Worm (Caenorhabditis elegans) whole organism, L1 larva: Measurements from ENCODE around the gene nhr-72.

ENCODE experiments used
- C04F5.9 ChIP-seq: sonication (generic microtip); optimal IDR thresholded peaks from 2 replicates; lab custom pipeline; 2016; ENCODE audit warnings: missing genetic modification characterization, missing compliant biosample characterization
- C16A3.4 ChIP-seq: fragments of 150-350 bp; optimal IDR thresholded peaks from 2 replicates; lab custom pipeline; 2014; ENCODE audit warnings: missing biosample characterization, missing genetic modification characterization
- F16B12.6 ChIP-seq: fragments of 150-350 bp; optimal IDR thresholded peaks from 2 replicates; lab custom pipeline; 2014; ENCODE audit warnings: missing biosample characterization, missing genetic modification characterization
- ama-1 ChIP-seq: fragments of 150-350 bp; optimal IDR thresholded peaks from 2 replicates; lab custom pipeline; 2014
- ceh-8 ChIP-seq: fragments of 200-800 bp; sonication (Bioruptor generic); optimal IDR thresholded peaks from 2 replicates; lab custom pipeline; 2018; ENCODE audit warnings: mild to moderate bottlenecking, missing genetic modification characterization, moderate library complexity, missing compliant biosample characterization
- ceh-88 ChIP-seq: fragments of 200-800 bp; sonication (Bioruptor generic); IDR thresholded peaks from 2 replicates; pipeline ENCODE4 v1.3.6; 2022; ENCODE audit warnings: missing genetic modification characterization, missing compliant biosample characterization
- ceh-90 ChIP-seq: sonication (generic microtip); optimal IDR thresholded peaks from 2 replicates; lab custom pipeline; 2016; ENCODE audit warnings: missing genetic modification characterization, missing compliant biosample characterization
- dsc-1 ChIP-seq: sonication (generic microtip); optimal IDR thresholded peaks from 2 replicates; lab custom pipeline; 2016; ENCODE audit warnings: mild to moderate bottlenecking, missing genetic modification characterization, missing compliant biosample characterization
- efl-3 ChIP-seq: fragments of 200-800 bp; sonication (Bioruptor generic); optimal IDR thresholded peaks from 2 replicates; lab custom pipeline; 2018; ENCODE audit warnings: mild to moderate bottlenecking, missing genetic modification characterization, missing compliant biosample characterization
- egl-13 ChIP-seq: sonication (generic microtip); optimal IDR thresholded peaks from 2 replicates; lab custom pipeline; 2016; ENCODE audit warnings: missing genotype, missing genetic modification reagents, missing genetic modification characterization, missing compliant biosample characterization
- elt-2 ChIP-seq: sonication (generic microtip); optimal IDR thresholded peaks from 2 replicates; lab custom pipeline; 2016; ENCODE audit warnings: missing genetic modification characterization, mild to moderate bottlenecking, inconsistent platforms, missing compliant biosample characterization, missing genetic modification reagents
- ets-5 ChIP-seq: fragments of 200-800 bp; sonication (Bioruptor generic); IDR thresholded peaks from 2 replicates; pipeline ENCODE4 v1.3.6; 2022; ENCODE audit warnings: missing genetic modification characterization, missing compliant biosample characterization
- fkh-4 ChIP-seq: sonication (generic microtip); optimal IDR thresholded peaks from 2 replicates; lab custom pipeline; 2016; ENCODE audit warnings: missing compliant biosample characterization, missing genetic modification characterization, borderline replicate concordance
- fkh-8 ChIP-seq: sonication (generic microtip); optimal IDR thresholded peaks from 2 replicates; lab custom pipeline; 2016; ENCODE audit warnings: mild to moderate bottlenecking, missing genetic modification characterization, missing compliant biosample characterization
- fos-1 ChIP-seq: fragments of 150-350 bp; optimal IDR thresholded peaks from 2 replicates; lab custom pipeline; 2014; ENCODE audit warnings: missing biosample characterization, missing genetic modification characterization
- grh-1 ChIP-seq: fragments of 200-800 bp; sonication (Bioruptor generic); IDR thresholded peaks from 2 replicates; pipeline ENCODE4 v1.3.6; 2022; ENCODE audit warnings: missing genetic modification reagents, missing genetic modification characterization, missing compliant biosample characterization
- hlh-4 ChIP-seq: sonication (generic microtip); optimal IDR thresholded peaks from 2 replicates; lab custom pipeline; 2016; ENCODE audit warnings: mild to moderate bottlenecking, missing genetic modification characterization, missing compliant biosample characterization
- hpl-2 ChIP-seq: fragments of 150-350 bp; optimal IDR thresholded peaks from 2 replicates; lab custom pipeline; 2014; ENCODE audit warnings: missing biosample characterization, missing genetic modification reagents, missing genetic modification characterization
- isw-1 ChIP-seq: fragments of 200-800 bp; sonication (Bioruptor generic); IDR thresholded peaks from 2 replicates; pipeline ENCODE4 v1.3.6; 2022; ENCODE audit warnings: missing genetic modification characterization, missing compliant biosample characterization
- jun-1 ChIP-seq: fragments of 150-350 bp; optimal IDR thresholded peaks from 2 replicates; lab custom pipeline; 2014; ENCODE audit warnings: missing biosample characterization, missing genetic modification reagents, missing genetic modification characterization
- lin-14 ChIP-seq: fragments of 200-800 bp; sonication (Bioruptor generic); optimal IDR thresholded peaks from 2 replicates; lab custom pipeline; 2018; ENCODE audit warnings: mild to moderate bottlenecking, missing genetic modification characterization, moderate library complexity, missing compliant biosample characterization
- lin-15B ChIP-seq: fragments of 150-350 bp; sonication (generic microtip); optimal IDR thresholded peaks from 3 replicates; lab custom pipeline; 2014; ENCODE audit warnings: missing biosample characterization, missing genetic modification characterization
- lin-39 ChIP-seq: fragments of 150-350 bp; optimal IDR thresholded peaks from 2 replicates; lab custom pipeline; 2014; ENCODE audit warnings: missing biosample characterization, missing genetic modification reagents, missing genetic modification characterization
- lsy-2 ChIP-seq, 2 experiments: fragments of 150-350 bp; optimal IDR thresholded peaks; 2 replicates each; lab custom pipeline; 2014; ENCODE audit warnings: missing biosample characterization in 2 of 2, missing genetic modification characterization in 2 of 2
- mab-9 ChIP-seq: fragments of 200-800 bp; sonication (Bioruptor generic); IDR thresholded peaks from 2 replicates; pipeline ENCODE4 v1.3.6; 2022; ENCODE audit warnings: missing genetic modification reagents, missing genetic modification characterization, missing compliant biosample characterization
- mdl-1 ChIP-seq, 2 experiments: fragments of 150-350 bp; optimal IDR thresholded peaks; 2 replicates each; lab custom pipeline; 2014 to 2017; ENCODE audit warnings: missing biosample characterization in 2 of 2, missing genetic modification characterization in 2 of 2, inconsistent platforms in 1 of 2
- mef-2 ChIP-seq: fragments of 150-350 bp; optimal IDR thresholded peaks from 2 replicates; lab custom pipeline; 2014; ENCODE audit warnings: missing biosample characterization, missing genetic modification characterization
- nhr-11 ChIP-seq: fragments of 150-350 bp; optimal IDR thresholded peaks from 2 replicates; lab custom pipeline; 2014; ENCODE audit warnings: missing biosample characterization, missing genetic modification characterization
- nhr-12 ChIP-seq: sonication (generic microtip); optimal IDR thresholded peaks from 2 replicates; lab custom pipeline; 2017; ENCODE audit warnings: missing biosample characterization, missing genetic modification characterization
- nhr-19 ChIP-seq: fragments of 200-800 bp; sonication (Bioruptor generic); conservative IDR thresholded peaks from 2 replicates; pipeline ENCODE4 v1.3.6; 2022; ENCODE audit warnings: missing genetic modification characterization, missing compliant biosample characterization
- nhr-20 ChIP-seq: sonication (generic microtip); optimal IDR thresholded peaks from 2 replicates; lab custom pipeline; 2016; ENCODE audit warnings: mild to moderate bottlenecking, missing genetic modification characterization, missing compliant biosample characterization
- nhr-237 ChIP-seq: fragments of 150-350 bp; optimal IDR thresholded peaks from 2 replicates; lab custom pipeline; 2014; ENCODE audit warnings: missing biosample characterization, missing genetic modification characterization
- nhr-47 ChIP-seq: sonication (generic microtip); optimal IDR thresholded peaks from 2 replicates; lab custom pipeline; 2016; ENCODE audit warnings: mild to moderate bottlenecking, missing genetic modification characterization, moderate library complexity, missing compliant biosample characterization
- nhr-71 ChIP-seq: sonication (generic microtip); optimal IDR thresholded peaks from 2 replicates; lab custom pipeline; 2016; ENCODE audit warnings: mild to moderate bottlenecking, missing genetic modification characterization, moderate library complexity, missing compliant biosample characterization
- nhr-76 ChIP-seq: sonication (generic microtip); optimal IDR thresholded peaks from 2 replicates; lab custom pipeline; 2017; ENCODE audit warnings: missing biosample characterization, missing genetic modification characterization
- nhr-77 ChIP-seq: fragments of 150-350 bp; optimal IDR thresholded peaks from 2 replicates; lab custom pipeline; 2014; ENCODE audit warnings: missing biosample characterization, missing genetic modification characterization
- nhr-84 ChIP-seq: sonication (generic microtip); optimal IDR thresholded peaks from 2 replicates; lab custom pipeline; 2017; ENCODE audit warnings: missing biosample characterization, missing genetic modification characterization
- nhr-85 ChIP-seq: sonication (generic microtip); peaks from one replicate; lab custom pipeline; 2016; ENCODE audit warnings: missing genetic modification characterization, inconsistent platforms, missing compliant biosample characterization
- nhr-90 ChIP-seq: sonication (generic microtip); optimal IDR thresholded peaks from 2 replicates; lab custom pipeline; 2016; ENCODE audit warnings: mild to moderate bottlenecking, missing genetic modification characterization, missing compliant biosample characterization; ENCODE audit not compliant: poor library complexity
- pag-3 ChIP-seq: sonication (generic microtip); optimal IDR thresholded peaks from 2 replicates; lab custom pipeline; 2017; ENCODE audit warnings: missing genetic modification characterization, mild to moderate bottlenecking, missing compliant biosample characterization, antibody characterized with exemption, borderline replicate concordance; ENCODE audit not compliant: insufficient read depth
- pqm-1 ChIP-seq: sonication (generic microtip); optimal IDR thresholded peaks from 3 replicates; lab custom pipeline; 2017; ENCODE audit warnings: missing biosample characterization, missing genetic modification characterization
- rnt-1 ChIP-seq: sonication (generic microtip); optimal IDR thresholded peaks from 2 replicates; lab custom pipeline; 2016; ENCODE audit warnings: mild to moderate bottlenecking, missing genetic modification characterization, moderate library complexity, missing compliant biosample characterization
- snpc-4 ChIP-seq: fragments of 150-350 bp; optimal IDR thresholded peaks from 2 replicates; lab custom pipeline; 2014; ENCODE audit warnings: missing biosample characterization, missing genetic modification characterization
- snu-23 ChIP-seq: sonication (generic microtip); optimal IDR thresholded peaks from 2 replicates; lab custom pipeline; 2016; ENCODE audit warnings: missing genetic modification characterization, missing compliant biosample characterization
- swsn-7 ChIP-seq: sonication (generic microtip); optimal IDR thresholded peaks from 2 replicates; lab custom pipeline; 2016; ENCODE audit warnings: missing genetic modification characterization, missing compliant biosample characterization
- tlp-1 ChIP-seq: fragments of 150-350 bp; optimal IDR thresholded peaks from 2 replicates; lab custom pipeline; 2014; ENCODE audit warnings: missing biosample characterization, missing genetic modification characterization
- unc-130 ChIP-seq: fragments of 150-350 bp; optimal IDR thresholded peaks from 2 replicates; lab custom pipeline; 2017; ENCODE audit warnings: missing biosample characterization, missing genetic modification characterization, inconsistent platforms
- unc-62 ChIP-seq: fragments of 150-350 bp; optimal IDR thresholded peaks from 2 replicates; lab custom pipeline; 2014; ENCODE audit warnings: missing biosample characterization, missing genetic modification reagents, missing genetic modification characterization
- unc-86 ChIP-seq: sonication (generic microtip); optimal IDR thresholded peaks from 2 replicates; lab custom pipeline; 2016; ENCODE audit warnings: missing genetic modification characterization, missing compliant biosample characterization
- unc-98 ChIP-seq: fragments of 200-800 bp; sonication (Bioruptor generic); IDR thresholded peaks from 2 replicates; pipeline ENCODE4 v1.3.6; 2022; ENCODE audit warnings: missing genetic modification characterization, missing compliant biosample characterization
- vab-15 ChIP-seq: sonication (generic microtip); optimal IDR thresholded peaks from 2 replicates; lab custom pipeline; 2017; ENCODE audit warnings: missing genotype, mild to moderate bottlenecking, missing genetic modification characterization, missing compliant biosample characterization
- zag-1 ChIP-seq: fragments of 150-350 bp; optimal IDR thresholded peaks from 2 replicates; lab custom pipeline; 2014; ENCODE audit warnings: missing biosample characterization, missing genetic modification characterization
- ztf-11 ChIP-seq, 2 experiments: sonication (generic microtip); optimal IDR thresholded peaks; 2 replicates each; lab custom pipeline; 2016 to 2017; ENCODE audit warnings: missing genetic modification characterization in 2 of 2, missing biosample characterization in 1 of 2, missing compliant biosample characterization in 1 of 2
- ztf-4 ChIP-seq: fragments of 150-350 bp; optimal IDR thresholded peaks from 2 replicates; lab custom pipeline; 2014; ENCODE audit warnings: missing biosample characterization, missing genetic modification characterization

Gene nhr-72

DNA sequence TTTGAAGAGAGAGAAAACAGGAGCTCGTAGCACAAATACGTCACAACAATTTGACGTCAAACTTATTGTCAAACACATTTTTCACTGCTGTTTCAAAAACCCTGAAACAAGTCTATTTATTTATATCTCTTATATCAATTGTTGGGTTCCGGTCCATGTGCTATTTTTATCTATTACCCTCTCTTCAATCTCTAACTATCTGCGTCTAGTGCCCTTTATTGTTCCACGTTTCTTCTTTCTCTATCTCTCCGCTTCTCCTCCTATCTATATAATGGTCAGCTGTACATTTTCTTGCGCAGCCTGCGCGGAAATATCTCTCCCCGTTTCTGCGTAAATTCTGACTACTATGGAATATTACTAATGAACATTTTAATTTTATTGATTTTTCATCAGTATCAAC is 46.4 kb upstream of the nhr-72 start (continued):
- peak; percentile 68 for TF ChIP-seq snu-23 (GFP tag; lab: Kevin White, UChicago)
- TF ChIP-seq lin-15B: no peak
- TF ChIP-seq nhr-47 (tag; lab: Kevin White, UChicago): peak; percentile 52
- TF ChIP-seq nhr-85 (tag; lab: Kevin White, UChicago): peak; percentile 78
- peak; percentile 54 for TF ChIP-seq rnt-1
- peak; percentile 92 for TF ChIP-seq mef-2
- TF ChIP-seq nhr-20 (tag; lab: Kevin White, UChicago): peak; percentile 66
- TF ChIP-seq ztf-4 (tag; lab: Kevin White, UChicago): no peak
- TF ChIP-seq unc-62 (GFP tag; lab: Kevin White, UChicago): no peak
- peak; percentile 17 for TF ChIP-seq fos-1 (tag; lab: Kevin White, UChicago)
- TF ChIP-seq nhr-90 (tag; lab: Kevin White, UChicago): peak; percentile 12
- peak; percentile 33 for TF ChIP-seq snpc-4 (tag; lab: Kevin White, UChicago)
- TF ChIP-seq efl-3: no peak
- TF ChIP-seq vab-15 (tag; lab: Kevin White, UChicago): no peak
- peak; percentile 37 to 67 for TF ChIP-seq lsy-2 (tag; optimal IDR thresholded peaks at IDR 0.05; lab: Kevin White, UChicago)
- no peak for TF ChIP-seq hlh-4 (tag; lab: Kevin White, UChicago)
- TF ChIP-seq zag-1 (tag; lab: Kevin White, UChicago): no peak
- no peak for TF ChIP-seq ceh-88 (GFP tag; lab: Robert Waterston, UW)
- no peak for TF ChIP-seq mab-9 (GFP tag; lab: Robert Waterston, UW)
- TF ChIP-seq nhr-237 (tag; lab: Kevin White, UChicago): no peak
- TF ChIP-seq jun-1: peak; percentile 27
- TF ChIP-seq nhr-12: no peak
- no peak for TF ChIP-seq ets-5 (GFP tag; lab: Robert Waterston, UW)
- TF ChIP-seq elt-2: peak; percentile 5
- no peak for TF ChIP-seq fkh-4 (tag; lab: Kevin White, UChicago)
- TF ChIP-seq ama-1: no peak
- TF ChIP-seq unc-130 (tag; lab: Kevin White, UChicago): peak; percentile 13
- TF ChIP-seq ceh-8 (GFP tag; lab: Kevin White, UChicago): no peak
- no peak for TF ChIP-seq nhr-77 (tag; lab: Kevin White, UChicago)
- TF ChIP-seq pqm-1 (tag; lab: Kevin White, UChicago): no peak
- no peak for TF ChIP-seq C16A3.4 (tag; lab: Kevin White, UChicago)
- no peak for TF ChIP-seq C04F5.9
- peak; percentile 77 for TF ChIP-seq nhr-71 (tag; lab: Kevin White, UChicago)
- TF ChIP-seq isw-1: peak; percentile 19; the same call in 1 of the 2 replicates
- TF ChIP-seq nhr-11 (tag; lab: Kevin White, UChicago): no peak
- TF ChIP-seq hpl-2 (GFP tag; lab: Kevin White, UChicago): no peak
- TF ChIP-seq dsc-1 (tag; lab: Kevin White, UChicago): peak; percentile 1
- TF ChIP-seq lin-39 (tag; lab: Kevin White, UChicago): no peak
- TF ChIP-seq ztf-11 (tag; optimal IDR thresholded peaks at IDR 0.05; lab: Kevin White, UChicago): no peak
- TF ChIP-seq nhr-19 (GFP tag; lab: Robert Waterston, UW): peak; percentile 56
- TF ChIP-seq nhr-76: no peak
- peak; percentile 23 for TF ChIP-seq unc-86 (tag; lab: Kevin White, UChicago)
- no peak for TF ChIP-seq unc-98 (GFP tag; lab: Robert Waterston, UW)
- TF ChIP-seq lin-14: peak; percentile 88
- no peak for TF ChIP-seq pag-3 (tag; lab: Kevin White, UChicago)
- TF ChIP-seq tlp-1: no peak
- TF ChIP-seq fkh-8 (tag; lab: Kevin White, UChicago): peak; percentile 35
- TF ChIP-seq F16B12.6: no peak
- no peak for TF ChIP-seq nhr-84 (tag; lab: Kevin White, UChicago)
- peak; percentile 47 for TF ChIP-seq egl-13 (tag; lab: Kevin White, UChicago)
- no peak for TF ChIP-seq ceh-90
- peak; percentile 41 for TF ChIP-seq swsn-7
- TF ChIP-seq mdl-1 (tag; optimal IDR thresholded peaks at IDR 0.05; lab: Kevin White, UChicago): peak in 1 of 2 experiments; percentile 27
- TF ChIP-seq grh-1: 0 out of 2 replicates have a peak, but pooled peaks have one; percentile 26
